Worm (Caenorhabditis elegans): ENCODE data around the gene C08E3.1.

- TF ChIP-seq mdl-1 (tag; optimal IDR thresholded peaks at IDR 0.05) (no peak), nhr-12 (tag; optimal IDR thresholded peaks at IDR 0.05) (no peak), nhr-6 (tag; optimal IDR thresholded peaks at IDR 0.05) (no peak), unc-39 (tag; optimal IDR thresholded peaks at IDR 0.05) (no peak), ama-1 (optimal IDR thresholded peaks at IDR 0.05) (no peak), fos-1 (tag; optimal IDR thresholded peaks at IDR 0.05) (peak; percentile 44), ztf-11 (tag; optimal IDR thresholded peaks at IDR 0.05) (no peak), nhr-10 (tag; optimal IDR thresholded peaks at IDR 0.05) (no peak), nhr-25 (tag; optimal IDR thresholded peaks at IDR 0.05) (no peak)
These were observed 11.8 kb upstream of the C08E3.1 start for ce11 chrII:1621795-1622194.

Measured in whole organism, L2 larva.